Fruit fly (Drosophila melanogaster) whole organism: ENCODE measurements around the gene ine.

Experiments used
- CG8478 ChIP-seq: fragments of >200 bp; optimal IDR thresholded peaks from 2 replicates; lab custom pipeline; 2018; ENCODE audit warnings: inconsistent platforms
- Dll ChIP-seq: fragments of >200 bp; optimal IDR thresholded peaks from 2 replicates; lab custom pipeline; 2017
- EcR ChIP-seq, 2 experiments: fragments of >200 bp; optimal IDR thresholded peaks; 2 replicates each; lab custom pipeline; 2017; ENCODE audit warnings: missing biosample characterization in 2 of 2, missing genetic modification characterization in 2 of 2, missing genetic modification reagents in 2 of 2
- pan ChIP-seq: fragments of >200 bp; optimal IDR thresholded peaks from 2 replicates; lab custom pipeline; 2017
- psq ChIP-seq: fragments of >200 bp; optimal IDR thresholded peaks from 2 replicates; lab custom pipeline; 2017
- usp ChIP-seq: fragments of >200 bp; optimal IDR thresholded peaks from 2 replicates; lab custom pipeline; 2017; ENCODE audit warnings: missing biosample characterization, missing genetic modification characterization, mixed read lengths

Gene ine

DNA sequence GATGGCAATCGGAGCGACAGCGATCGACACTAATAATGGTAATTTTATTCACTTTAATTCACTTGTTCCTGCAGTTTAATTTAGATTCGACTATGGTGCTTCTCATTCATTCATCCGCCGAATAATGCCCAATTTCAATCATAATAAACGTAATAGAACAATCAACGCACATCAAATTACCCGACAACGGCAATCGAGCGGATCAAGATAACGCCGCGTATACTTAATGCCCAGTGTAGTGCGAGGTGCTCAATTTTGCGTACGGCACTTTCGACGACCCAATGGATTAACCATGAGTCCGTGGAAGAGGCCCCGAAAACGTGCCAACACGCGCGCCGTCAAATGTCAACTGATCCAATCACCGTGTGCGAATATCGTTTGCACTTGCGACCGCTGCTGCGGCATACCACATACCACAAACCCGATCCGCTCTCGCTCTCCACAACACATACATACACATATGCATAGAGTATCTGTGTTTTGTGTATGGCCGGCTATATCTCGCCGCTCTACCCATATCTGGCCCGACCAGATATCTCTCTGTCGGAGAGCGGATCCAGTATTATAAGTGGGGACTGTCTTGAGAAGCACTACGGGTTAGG, at the start of gene ine:
TSS of gene ine (minus strand) at position 351 of the 602 bp plus-strand sequence.
- no peak for TF ChIP-seq usp (GFP tag; lab: Kevin White, UChicago)
- no peak for TF ChIP-seq psq (lab: Kevin White, UChicago)
- no peak for TF ChIP-seq EcR (GFP tag; optimal IDR thresholded peaks at IDR 0.05; lab: Kevin White, UChicago)
- TF ChIP-seq pan (lab: Kevin White, UChicago) = no peak
- no peak for TF ChIP-seq CG8478
- TF ChIP-seq Dll (lab: Kevin White, UChicago) = no peak

DNA sequence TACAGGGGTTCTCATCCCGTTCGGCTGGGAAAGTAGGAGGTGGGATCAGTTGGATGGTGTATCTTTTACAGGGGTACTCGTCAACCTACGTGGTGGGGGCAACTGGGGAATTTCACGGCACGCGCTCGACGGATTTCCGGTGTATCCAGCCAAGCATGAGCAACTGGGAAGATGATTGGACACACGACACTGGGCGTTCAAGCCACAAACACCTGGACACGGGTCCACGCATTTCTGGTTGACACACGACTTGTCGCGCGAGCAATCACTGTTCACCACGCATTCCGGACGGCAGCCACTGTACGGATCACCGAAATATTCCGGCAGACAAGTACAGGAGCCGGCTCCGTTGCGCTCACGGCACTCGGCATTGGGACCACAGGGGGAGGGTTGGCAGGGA, 44.5 kb upstream of the ine start:
- TF ChIP-seq psq (lab: Kevin White, UChicago) = no peak
- TF ChIP-seq EcR (GFP tag; optimal IDR thresholded peaks at IDR 0.05; lab: Kevin White, UChicago) = no peak
- no peak for TF ChIP-seq usp (GFP tag; lab: Kevin White, UChicago)
- no peak for TF ChIP-seq pan (lab: Kevin White, UChicago)
- TF ChIP-seq CG8478 = no peak
- TF ChIP-seq Dll (lab: Kevin White, UChicago) = no peak

DNA sequence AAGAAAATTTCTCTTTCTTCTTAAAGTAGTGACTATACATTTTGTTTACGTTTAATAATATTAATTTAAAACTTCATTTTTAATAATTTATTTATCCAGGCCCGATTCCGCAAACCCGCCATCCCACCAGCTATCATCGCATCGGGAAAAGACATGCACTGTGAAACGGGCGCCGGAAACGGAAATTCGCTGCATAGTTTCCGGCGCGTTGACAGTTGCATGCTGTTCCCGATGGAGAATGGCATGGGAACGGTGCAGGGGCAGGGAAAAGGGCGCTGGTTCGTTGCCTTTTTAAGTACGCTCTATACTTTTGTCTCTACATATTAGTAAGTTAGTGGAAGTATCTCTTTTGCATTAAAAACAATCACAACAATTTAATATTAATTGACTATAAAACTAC, 1.2 kb upstream of the ine start:
- no peak for TF ChIP-seq pan (lab: Kevin White, UChicago)
- TF ChIP-seq Dll (lab: Kevin White, UChicago) = no peak
- no peak for TF ChIP-seq usp (GFP tag; lab: Kevin White, UChicago)
- TF ChIP-seq CG8478 = no peak
- TF ChIP-seq psq (lab: Kevin White, UChicago) = no peak
- TF ChIP-seq EcR (GFP tag; optimal IDR thresholded peaks at IDR 0.05; lab: Kevin White, UChicago) = no peak

DNA sequence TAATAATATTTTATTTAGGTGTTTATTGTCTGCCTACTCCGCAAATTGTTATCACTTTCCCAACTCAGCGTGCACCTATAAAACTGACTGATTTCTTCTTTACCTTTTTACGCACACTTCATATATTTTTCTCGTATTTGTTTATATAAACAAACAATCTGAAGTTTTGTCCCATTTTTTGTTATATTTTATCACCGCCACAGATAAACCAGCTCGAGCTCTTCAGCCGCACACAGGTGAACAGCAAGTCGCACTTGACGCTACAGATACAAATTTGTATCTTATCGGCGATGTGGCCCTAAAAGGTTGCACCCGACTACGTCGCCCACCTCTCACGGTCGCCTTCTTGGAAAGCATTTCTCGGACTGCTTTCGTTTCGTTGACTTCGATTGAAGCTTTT, 1.4 kb downstream of the ine start:
- TF ChIP-seq Dll (lab: Kevin White, UChicago) (no peak), CG8478 (no peak), usp (GFP tag; lab: Kevin White, UChicago) (no peak), psq (lab: Kevin White, UChicago) (no peak), EcR (GFP tag; optimal IDR thresholded peaks at IDR 0.05; lab: Kevin White, UChicago) (no peak), pan (lab: Kevin White, UChicago) (no peak)

DNA sequence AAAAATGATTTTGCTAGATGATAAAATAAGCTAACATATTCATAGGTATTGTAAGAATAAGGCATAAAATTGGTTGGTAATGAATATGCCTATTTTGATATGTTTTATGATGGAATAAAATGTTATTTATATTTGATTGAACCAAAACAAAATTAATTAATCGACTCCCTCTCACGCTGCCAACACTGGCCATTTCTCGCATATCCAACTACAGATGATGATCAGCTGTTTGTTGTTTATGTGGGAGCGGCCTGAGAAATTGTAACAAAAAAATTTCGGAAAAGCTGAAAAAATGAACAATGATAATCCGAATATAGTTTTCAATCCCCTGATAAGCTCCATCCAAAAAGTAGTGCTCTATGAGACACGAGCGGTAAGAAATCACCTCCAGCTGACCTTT, 11.9 kb downstream of the ine start, which contains the start of gene FIG4:
TSS of gene FIG4 (plus strand) at position 229 of the 400 bp plus-strand sequence.
- TF ChIP-seq pan (lab: Kevin White, UChicago) (no peak), CG8478 (no peak)

DNA sequence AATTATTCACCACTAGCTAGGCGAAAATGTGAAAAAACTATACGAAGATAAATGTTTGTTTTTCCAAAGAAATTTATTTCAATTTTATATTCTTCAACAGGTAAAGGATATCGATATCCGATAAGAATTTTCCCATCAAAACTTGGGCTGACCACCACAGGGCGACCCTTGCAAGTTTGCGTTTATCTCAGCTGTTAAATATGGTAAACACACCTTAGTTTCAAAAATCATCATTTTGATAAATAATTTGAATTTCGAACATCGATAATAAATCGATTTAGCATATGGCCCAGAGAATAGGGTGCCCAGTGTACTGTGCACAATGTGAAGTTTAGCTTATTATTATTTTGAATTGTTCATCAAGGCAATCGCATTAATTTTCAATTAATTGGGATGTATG, 13.5 kb downstream of the ine start, which contains the start of the genes CG15443 and Paris:
TSS of gene CG15443 (minus strand) at position 125 of the 400 bp plus-strand sequence.
TSS of gene Paris (plus strand) at position 289 of the 400 bp plus-strand sequence.
- TF ChIP-seq CG8478 = no peak
- no peak for TF ChIP-seq EcR (GFP tag; optimal IDR thresholded peaks at IDR 0.05; lab: Kevin White, UChicago)
- no peak for TF ChIP-seq psq (lab: Kevin White, UChicago)

DNA sequence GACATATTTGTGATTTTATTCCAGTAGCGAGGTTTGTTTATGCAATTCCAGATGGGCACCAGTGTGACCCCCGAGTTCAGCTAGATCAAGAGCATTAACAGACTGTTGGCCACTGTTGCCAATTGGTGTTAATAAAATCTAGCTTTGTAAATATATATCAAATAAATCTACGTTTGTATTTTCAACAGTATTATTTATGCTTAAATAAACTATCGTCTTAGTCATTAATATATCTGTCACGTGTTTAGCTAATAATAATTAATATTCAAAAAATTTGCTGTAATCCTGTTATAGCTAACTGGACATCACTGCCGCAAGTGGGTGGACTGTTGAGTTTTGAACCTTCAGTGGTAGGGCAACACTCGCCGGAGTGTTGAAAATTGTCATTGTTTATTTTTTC, 17.3 kb downstream of the ine start, which contains the start of the genes mRpL27 and CG15435:
TSS of gene mRpL27 (minus strand) at position 96 of the 400 bp plus-strand sequence.
TSS of gene CG15435 (plus strand) at position 187 of the 400 bp plus-strand sequence.
- TF ChIP-seq usp (GFP tag; lab: Kevin White, UChicago) = no peak
- TF ChIP-seq EcR (GFP tag; optimal IDR thresholded peaks at IDR 0.05; lab: Kevin White, UChicago) = no peak
- no peak for TF ChIP-seq pan (lab: Kevin White, UChicago)
- TF ChIP-seq CG8478 = no peak
- TF ChIP-seq Dll (lab: Kevin White, UChicago) = no peak
- no peak for TF ChIP-seq psq (lab: Kevin White, UChicago)

DNA sequence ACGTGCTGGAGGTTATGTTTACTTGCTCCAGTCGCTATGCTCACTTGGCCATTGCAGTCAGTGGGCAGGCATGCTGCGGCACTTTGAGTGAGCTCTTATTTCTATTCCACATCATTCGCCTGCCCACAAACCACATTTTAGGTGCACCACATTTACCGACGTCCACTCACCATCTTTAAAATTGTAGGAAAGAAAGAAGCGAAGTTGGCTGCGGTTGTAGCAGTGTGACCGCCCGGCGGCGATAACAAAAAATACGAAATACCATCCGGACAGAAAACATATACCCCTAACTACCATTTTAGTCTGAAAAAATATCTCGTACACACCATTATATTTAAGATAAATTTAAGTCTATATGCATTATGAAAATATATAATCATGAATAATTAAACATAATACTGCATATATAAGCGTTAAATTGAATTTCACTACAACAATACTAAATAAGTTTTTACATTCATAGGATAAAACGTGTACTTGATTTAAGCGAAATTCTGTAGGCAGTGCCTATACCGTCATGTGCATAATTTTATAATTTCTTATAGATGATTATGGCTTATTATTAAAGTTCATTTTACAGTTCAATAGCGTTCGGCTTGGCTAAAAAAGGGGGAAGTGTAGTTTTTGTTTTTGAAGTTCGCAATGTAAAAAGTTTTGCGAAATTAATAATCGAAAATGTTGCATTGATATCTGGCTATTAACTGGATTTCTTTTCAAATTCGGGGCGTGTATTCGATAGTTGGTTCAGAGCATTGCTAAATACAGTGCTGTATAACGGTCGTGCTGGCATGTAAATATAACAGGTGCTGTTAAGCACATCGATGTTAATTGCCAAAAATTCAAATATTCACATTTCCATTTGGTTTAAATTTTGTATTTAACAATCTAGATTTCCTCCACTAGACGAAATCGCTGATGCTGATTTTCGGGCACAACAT, 18.4 kb downstream of the ine start, which contains the start of gene RpL27A:
TSS of gene RpL27A (minus strand) at position 246 of the 938 bp plus-strand sequence.
- TF ChIP-seq pan (lab: Kevin White, UChicago) = no peak
- no peak for TF ChIP-seq usp (GFP tag; lab: Kevin White, UChicago)
- no peak for TF ChIP-seq EcR (GFP tag; optimal IDR thresholded peaks at IDR 0.05; lab: Kevin White, UChicago)
- no peak for TF ChIP-seq Dll (lab: Kevin White, UChicago)
- TF ChIP-seq psq (lab: Kevin White, UChicago) = no peak
- TF ChIP-seq CG8478 = no peak

DNA sequence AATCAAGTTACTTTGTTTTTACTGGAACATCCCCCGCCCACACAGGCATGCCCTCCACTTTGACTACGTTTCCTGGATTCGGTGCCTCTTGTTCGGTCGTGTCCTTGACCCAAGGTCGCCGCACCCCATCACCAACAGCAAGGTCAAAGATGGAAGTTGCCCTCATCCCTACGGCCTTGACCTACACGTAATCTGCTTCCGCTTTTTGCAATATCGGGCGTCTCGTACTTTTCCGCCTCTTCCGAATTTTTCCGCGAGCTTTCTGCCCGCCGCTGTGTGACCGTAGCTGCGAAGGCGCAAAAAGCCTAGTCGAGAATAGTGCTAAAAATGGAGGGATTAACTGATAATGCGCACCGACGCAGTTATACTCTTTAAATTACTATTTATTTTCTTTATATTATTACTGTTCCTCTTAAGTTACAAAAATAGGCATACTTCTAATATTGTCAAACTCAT, 20.3 kb downstream of the ine start, which contains the start of gene Gs1l:
TSS of gene Gs1l (minus strand) at position 269 of the 456 bp plus-strand sequence.
- TF ChIP-seq CG8478 = no peak
- no peak for TF ChIP-seq usp (GFP tag; lab: Kevin White, UChicago)

DNA sequence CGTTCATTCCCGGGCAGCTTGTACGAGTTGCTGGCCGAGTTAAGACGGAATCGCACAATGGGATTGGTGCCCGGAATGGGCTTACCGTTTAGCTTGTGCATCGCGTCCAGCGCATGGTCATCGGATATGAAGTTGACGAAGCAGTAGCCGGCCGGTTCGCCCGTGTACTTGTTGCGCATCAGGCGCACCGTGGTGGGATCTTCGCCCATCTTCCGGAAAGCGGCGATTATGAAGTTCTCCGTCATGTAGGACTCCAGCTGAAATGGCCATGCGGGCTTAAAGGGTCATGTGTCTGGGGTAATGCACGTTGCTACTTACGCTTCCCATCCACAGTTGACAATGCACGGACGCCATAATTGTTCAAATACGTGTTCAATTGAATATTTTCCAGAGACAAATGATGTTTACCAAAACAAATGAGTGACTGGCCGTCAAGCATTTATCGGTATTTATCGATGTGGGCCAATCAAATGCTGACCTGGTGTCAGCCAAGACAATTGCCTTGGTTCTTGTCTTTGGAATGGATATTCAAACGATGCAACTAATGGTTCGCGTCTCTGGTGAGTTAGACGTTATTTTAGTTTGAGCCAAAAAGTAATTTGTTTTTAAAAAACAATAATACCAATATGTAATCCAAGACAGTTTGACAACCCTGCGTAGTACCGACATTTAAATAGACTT, 22.7 kb downstream of the ine start, which contains the start of the genes Secp43 and ND-B8:
TSS of gene Secp43 (minus strand) at position 445 of the 681 bp plus-strand sequence.
TSS of gene ND-B8 (plus strand) at position 618 of the 681 bp plus-strand sequence.
- no peak for TF ChIP-seq CG8478

DNA sequence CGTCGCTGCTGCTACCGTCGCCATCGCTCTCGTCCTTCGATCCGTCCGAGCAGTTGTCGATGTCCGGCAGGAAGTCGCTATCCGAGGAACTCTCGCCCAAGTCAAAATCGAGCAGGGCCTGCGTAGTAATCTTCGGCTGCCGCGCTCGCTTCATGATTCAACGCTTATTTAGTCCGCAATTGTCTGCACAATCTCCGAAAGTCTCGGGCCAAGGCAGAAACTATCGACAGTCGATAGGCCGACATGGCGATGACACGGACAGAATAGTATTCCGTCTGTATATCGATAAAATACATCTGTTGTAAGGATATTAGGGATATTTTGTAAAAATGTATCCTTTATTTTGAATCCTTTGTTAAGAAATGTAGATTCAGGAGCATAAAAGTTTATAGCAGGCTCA, 24.0 kb downstream of the ine start, which contains the start of gene CG15439:
TSS of gene CG15439 (minus strand) at position 241 of the 400 bp plus-strand sequence.
- no peak for TF ChIP-seq Dll (lab: Kevin White, UChicago)
- TF ChIP-seq usp (GFP tag; lab: Kevin White, UChicago) = no peak
- no peak for TF ChIP-seq pan (lab: Kevin White, UChicago)
- TF ChIP-seq EcR (GFP tag; optimal IDR thresholded peaks at IDR 0.05; lab: Kevin White, UChicago) = no peak
- TF ChIP-seq psq (lab: Kevin White, UChicago) = no peak
- no peak for TF ChIP-seq CG8478
